Comparison of ENCODE assay signal across 1 fruit fly cellular context in genomic region chrX:10370201-10371038, dm6.
TF ChIP-seq lines count a peak whose summit lies in the region.

No protein-coding gene starts in this region.

TF ChIP-seq in whole organism, embryonic, 481 proteins besides CTCF, POLR2A, EP300 and RAD21 (continued from another document):
- TF ChIP-seq slou (GFP tag; optimal IDR thresholded peaks at IDR 0.05; lab: Kevin White, UChicago): no peak
- TF ChIP-seq Neu2 (GFP tag; optimal IDR thresholded peaks at IDR 0.05; lab: Kevin White, UChicago; ENCODE audit: borderline replicate concordance): no peak
- TF ChIP-seq unc-4 (GFP tag; IDR thresholded peaks at IDR 0.05; lab: Robert Waterston, UW; ENCODE audit: partially characterized antibody): no peak
- peak in 1 of 2 experiments; percentile 60 for TF ChIP-seq Hr78 (GFP tag; optimal IDR thresholded peaks at IDR 0.05; lab: Kevin White, UChicago)
- TF ChIP-seq Oli (tag; optimal IDR thresholded peaks at IDR 0.05; lab: Kevin White, UChicago): no peak
- peak in 1 of 2 experiments; percentile 10 for TF ChIP-seq Pdp1 (GFP tag; optimal IDR thresholded peaks at IDR 0.05; lab: Kevin White, UChicago)
- no peak for TF ChIP-seq dm (GFP tag; optimal IDR thresholded peaks at IDR 0.05; lab: Kevin White, UChicago)
- TF ChIP-seq maf-S (GFP tag; optimal IDR thresholded peaks at IDR 0.05; lab: Kevin White, UChicago): no peak
- no peak for TF ChIP-seq Opbp (GFP tag; IDR thresholded peaks at IDR 0.05; lab: Robert Waterston, UW; ENCODE audit: partially characterized antibody)
- no peak for TF ChIP-seq CG6683 (GFP tag; optimal IDR thresholded peaks at IDR 0.05; lab: Kevin White, UChicago)
- TF ChIP-seq sqz (GFP tag; optimal IDR thresholded peaks at IDR 0.05; lab: Kevin White, UChicago): peak; percentile 5
- TF ChIP-seq CG7987 (GFP tag; optimal IDR thresholded peaks at IDR 0.05; lab: Kevin White, UChicago): peak; percentile 38
- 0 out of 4 replicates have a peak, but pooled peaks have one; percentile 44 for TF ChIP-seq chinmo (GFP tag; IDR thresholded peaks at IDR 0.05; lab: Robert Waterston, UW; ENCODE audit: partially characterized antibody)
- TF ChIP-seq BtbVII (GFP tag; optimal IDR thresholded peaks at IDR 0.05; lab: Kevin White, UChicago): no peak
- no peak for TF ChIP-seq ase (GFP tag; IDR thresholded peaks at IDR 0.05; lab: Robert Waterston, UW)
- peak; percentile 99 for TF ChIP-seq grn (GFP tag; optimal IDR thresholded peaks at IDR 0.05; lab: Kevin White, UChicago)
- TF ChIP-seq mirr (GFP tag; optimal IDR thresholded peaks at IDR 0.05; lab: Kevin White, UChicago): peak; percentile 39
- no peak for TF ChIP-seq CG10979 (tag; optimal IDR thresholded peaks at IDR 0.05; lab: Kevin White, UChicago)
- peak; percentile 3 for TF ChIP-seq HHEX (GFP tag; optimal IDR thresholded peaks at IDR 0.05; lab: Kevin White, UChicago)
- TF ChIP-seq sob (GFP tag; IDR thresholded peaks at IDR 0.05; lab: Robert Waterston, UW): no peak
- peak; percentile 67 for TF ChIP-seq exex (tag; optimal IDR thresholded peaks at IDR 0.05; lab: Kevin White, UChicago)
- no peak for TF ChIP-seq CG1792 (GFP tag; optimal IDR thresholded peaks at IDR 0.05; lab: Kevin White, UChicago)
- no peak for TF ChIP-seq BEAF-32 (GFP tag; optimal IDR thresholded peaks at IDR 0.05; lab: Kevin White, UChicago)
- TF ChIP-seq ranshi (GFP tag; IDR thresholded peaks at IDR 0.05; lab: Robert Waterston, UW): no peak
